Worm (Caenorhabditis elegans) whole organism, young adult: ENCODE measurements around the gene cul-5.

Experiments used
- B0261.1 ChIP-seq: sonication (generic microtip); optimal IDR thresholded peaks from 2 replicates; lab custom pipeline; 2016; ENCODE audit warnings: mild to moderate bottlenecking, missing genetic modification characterization, moderate library complexity, missing compliant biosample characterization
- B0336.3 ChIP-seq: fragments of 200-800 bp; sonication (Bioruptor generic); IDR thresholded peaks from 2 replicates; pipeline ENCODE4 v1.3.6; 2022; ENCODE audit warnings: missing genetic modification characterization, missing compliant biosample characterization
- C06A6.2 ChIP-seq: fragments of 200-800 bp; sonication (Bioruptor generic); conservative IDR thresholded peaks from 2 replicates; pipeline ENCODE4 v1.3.6; 2022; ENCODE audit warnings: missing genetic modification characterization, missing compliant biosample characterization
- C17E4.6 ChIP-seq: fragments of 200-800 bp; sonication (Bioruptor generic); IDR thresholded peaks from 2 replicates; pipeline ENCODE4 v1.3.6; 2022; ENCODE audit warnings: missing genetic modification reagents, missing genetic modification characterization, missing compliant biosample characterization
- D2030.7 ChIP-seq: fragments of 200-800 bp; sonication (Bioruptor generic); IDR thresholded peaks from 2 replicates; pipeline ENCODE4 v1.3.6; 2022; ENCODE audit warnings: missing genetic modification reagents, missing genetic modification characterization, missing compliant biosample characterization
- F33H1.4 ChIP-seq: fragments of 200-800 bp; sonication (Bioruptor generic); IDR thresholded peaks from 2 replicates; pipeline ENCODE4 v1.3.6; 2022; ENCODE audit warnings: missing genetic modification reagents, missing genetic modification characterization, missing compliant biosample characterization
- F37B4.10 ChIP-seq: fragments of 200-800 bp; sonication (Bioruptor generic); IDR thresholded peaks from 2 replicates; pipeline ENCODE4 v1.3.6; 2022; ENCODE audit warnings: missing genetic modification characterization, missing compliant biosample characterization
- F52B5.7 ChIP-seq: sonication (generic microtip); optimal IDR thresholded peaks from 2 replicates; lab custom pipeline; 2016; ENCODE audit warnings: mild to moderate bottlenecking, missing genetic modification characterization, missing compliant biosample characterization
- F57A8.1 ChIP-seq: fragments of 200-800 bp; sonication (Bioruptor generic); optimal IDR thresholded peaks from 2 replicates; lab custom pipeline; 2018; ENCODE audit warnings: mild to moderate bottlenecking, missing genetic modification characterization, moderate library complexity, missing compliant biosample characterization
- K12H6.12 ChIP-seq: fragments of 200-800 bp; sonication (Bioruptor generic); optimal IDR thresholded peaks from 2 replicates; lab custom pipeline; 2018; ENCODE audit warnings: mild to moderate bottlenecking, missing genetic modification characterization, missing compliant biosample characterization
- Y67H2A.10 ChIP-seq: fragments of 200-800 bp; sonication (Bioruptor generic); conservative IDR thresholded peaks from 2 replicates; pipeline ENCODE4 v1.3.6; 2022; ENCODE audit warnings: missing genetic modification reagents, missing genetic modification characterization, missing compliant biosample characterization
- ZK185.1 ChIP-seq: sonication (generic microtip); optimal IDR thresholded peaks from 2 replicates; lab custom pipeline; 2016; ENCODE audit warnings: mild to moderate bottlenecking, missing genetic modification characterization, missing compliant biosample characterization; ENCODE audit not compliant: poor library complexity, severe bottlenecking
- atf-7 ChIP-seq: sonication (generic microtip); optimal IDR thresholded peaks from 2 replicates; lab custom pipeline; 2017; ENCODE audit warnings: mild to moderate bottlenecking, missing genetic modification characterization, missing compliant biosample characterization
- attf-3 ChIP-seq: fragments of 200-800 bp; sonication (Bioruptor generic); conservative IDR thresholded peaks from 2 replicates; pipeline ENCODE4 v1.3.6; 2022; ENCODE audit warnings: missing genetic modification reagents, missing genetic modification characterization, missing compliant biosample characterization
- attf-5 ChIP-seq: fragments of 200-800 bp; sonication (Bioruptor generic); optimal IDR thresholded peaks from 2 replicates; lab custom pipeline; 2018; ENCODE audit warnings: mild to moderate bottlenecking, missing genetic modification characterization, missing compliant biosample characterization
- cebp-1 ChIP-seq, 2 experiments: fragments of 200-800 bp in 1 of 2; sonication (Bioruptor generic) in 1 of 2; sonication (generic microtip) in 1 of 2; IDR thresholded peaks in 1 of 2; optimal IDR thresholded peaks in 1 of 2; 2 replicates each; pipeline versions ENCODE4 v1.3.6 to Lab custom; 2017 to 2022; ENCODE audit warnings: missing compliant biosample characterization in 2 of 2, missing genetic modification characterization in 2 of 2, mild to moderate bottlenecking in 1 of 2, missing genetic modification reagents in 1 of 2, moderate library complexity in 1 of 2
- ceh-100 ChIP-seq: fragments of 200-800 bp; sonication (Bioruptor generic); IDR thresholded peaks from 2 replicates; pipeline ENCODE4 v1.3.6; 2022; ENCODE audit warnings: missing genetic modification reagents, missing genetic modification characterization, missing compliant biosample characterization
- ceh-27 ChIP-seq: fragments of 200-800 bp; sonication (Bioruptor generic); optimal IDR thresholded peaks from 2 replicates; lab custom pipeline; 2018; ENCODE audit warnings: mild to moderate bottlenecking, missing genetic modification characterization, moderate library complexity, missing compliant biosample characterization
- chd-7 ChIP-seq: sonication (generic microtip); optimal IDR thresholded peaks from 2 replicates; lab custom pipeline; 2016; ENCODE audit warnings: mild to moderate bottlenecking, missing genetic modification characterization, moderate library complexity, missing compliant biosample characterization
- die-1 ChIP-seq: sonication (generic microtip); optimal IDR thresholded peaks from 2 replicates; lab custom pipeline; 2016; ENCODE audit warnings: missing genotype, mild to moderate bottlenecking, missing genetic modification characterization, missing compliant biosample characterization
- dox-1 ChIP-seq: fragments of 200-800 bp; sonication (Bioruptor generic); IDR thresholded peaks from 2 replicates; pipeline ENCODE4 v1.3.6; 2022; ENCODE audit warnings: missing genetic modification reagents, missing genetic modification characterization, missing compliant biosample characterization
- egl-18 ChIP-seq: fragments of 200-800 bp; sonication (Bioruptor generic); IDR thresholded peaks from 2 replicates; pipeline ENCODE4 v1.3.6; 2022; ENCODE audit warnings: missing genetic modification reagents, missing genetic modification characterization, missing compliant biosample characterization
- hmg-1.2 ChIP-seq: fragments of 200-800 bp; sonication (Bioruptor generic); IDR thresholded peaks from 2 replicates; pipeline ENCODE4 v1.3.6; 2022; ENCODE audit warnings: missing genetic modification reagents, missing genetic modification characterization, missing compliant biosample characterization
- let-607 ChIP-seq, 2 experiments: fragments of 200-800 bp in 1 of 2; sonication (Bioruptor generic) in 1 of 2; sonication (generic microtip) in 1 of 2; optimal IDR thresholded peaks; 2 replicates each; lab custom pipeline; 2016 to 2018; ENCODE audit warnings: mild to moderate bottlenecking in 2 of 2, missing compliant biosample characterization in 2 of 2, missing genetic modification characterization in 2 of 2, moderate library complexity in 2 of 2, missing genotype in 1 of 2
- lin-35 ChIP-seq, 3 experiments: fragments of 150-350 bp in 2 of 3; sonication (generic microtip) in 1 of 3; optimal IDR thresholded peaks; 2 replicates each; lab custom pipeline; 2014 to 2018; ENCODE audit warnings: missing biosample characterization in 3 of 3, missing genetic modification characterization in 3 of 3, missing genetic modification reagents in 3 of 3
- lin-40 ChIP-seq: sonication (generic microtip); optimal IDR thresholded peaks from 2 replicates; lab custom pipeline; 2016; ENCODE audit warnings: missing genetic modification characterization, mild to moderate bottlenecking, missing compliant biosample characterization, missing genotype, missing genetic modification reagents
- madf-6 ChIP-seq: fragments of 200-800 bp; sonication (Bioruptor generic); IDR thresholded peaks from 2 replicates; pipeline ENCODE4 v1.3.6; 2022; ENCODE audit warnings: missing genetic modification reagents, missing genetic modification characterization, missing compliant biosample characterization
- mcd-1 ChIP-seq: fragments of 200-800 bp; sonication (Bioruptor generic); IDR thresholded peaks from 2 replicates; pipeline ENCODE4 v1.3.6; 2022; ENCODE audit warnings: missing genetic modification reagents, missing genetic modification characterization, missing compliant biosample characterization
- mel-28 ChIP-seq: sonication (generic microtip); optimal IDR thresholded peaks from 2 replicates; lab custom pipeline; 2016; ENCODE audit warnings: borderline replicate concordance, mild to moderate bottlenecking, missing genetic modification characterization, missing compliant biosample characterization
- nfya-2 ChIP-seq: fragments of 200-800 bp; sonication (Bioruptor generic); IDR thresholded peaks from 2 replicates; pipeline ENCODE4 v1.3.6; 2022; ENCODE audit warnings: missing genetic modification reagents, missing genetic modification characterization, missing compliant biosample characterization
- nfyb-1 ChIP-seq: fragments of 200-800 bp; sonication (Bioruptor generic); IDR thresholded peaks from 2 replicates; pipeline ENCODE4 v1.3.6; 2022; ENCODE audit warnings: missing genetic modification reagents, missing genetic modification characterization, missing compliant biosample characterization
- nhr-80 ChIP-seq: sonication (generic microtip); optimal IDR thresholded peaks from 2 replicates; lab custom pipeline; 2016; ENCODE audit warnings: missing genetic modification characterization, missing compliant biosample characterization
- pbrm-1 ChIP-seq: fragments of 200-800 bp; sonication (Bioruptor generic); IDR thresholded peaks from 2 replicates; pipeline ENCODE4 v1.3.6; 2022; ENCODE audit warnings: missing genetic modification reagents, missing genetic modification characterization, missing compliant biosample characterization
- rcor-1 ChIP-seq: fragments of 200-800 bp; sonication (Bioruptor generic); IDR thresholded peaks from 2 replicates; pipeline ENCODE4 v1.3.6; 2022; ENCODE audit warnings: missing genetic modification reagents, missing genetic modification characterization, missing compliant biosample characterization
- sea-2 ChIP-seq: fragments of 200-800 bp; sonication (Bioruptor generic); IDR thresholded peaks from 2 replicates; pipeline ENCODE4 v1.3.6; 2022; ENCODE audit warnings: missing genetic modification characterization, missing compliant biosample characterization
- snpc-1.3 ChIP-seq: sonication (generic microtip); optimal IDR thresholded peaks from 2 replicates; lab custom pipeline; 2017; ENCODE audit warnings: missing genetic modification characterization, mild to moderate bottlenecking, missing compliant biosample characterization, antibody characterized with exemption, moderate library complexity, missing genotype, missing genetic modification reagents; ENCODE audit not compliant: insufficient read depth
- snpc-4 ChIP-seq, 5 experiments: fragments of 150-350 bp in 1 of 5; sonication (generic microtip) in 4 of 5; optimal IDR thresholded peaks; 2 replicates each; lab custom pipeline; 2014 to 2018; ENCODE audit warnings: missing genetic modification characterization in 5 of 5, missing biosample characterization in 3 of 5, antibody characterized with exemption in 2 of 5, mild to moderate bottlenecking in 2 of 5, missing compliant biosample characterization in 2 of 5, missing genotype in 2 of 5, moderate library complexity in 2 of 5, missing genetic modification reagents in 1 of 5
- somi-1 ChIP-seq: fragments of 200-800 bp; sonication (Bioruptor generic); optimal IDR thresholded peaks from 2 replicates; lab custom pipeline; 2018; ENCODE audit warnings: mild to moderate bottlenecking, missing genetic modification characterization, missing compliant biosample characterization
- xnd-1 ChIP-seq: sonication (generic microtip); optimal IDR thresholded peaks from 2 replicates; lab custom pipeline; 2016; ENCODE audit warnings: missing genotype, missing genetic modification reagents, missing genetic modification characterization, missing compliant biosample characterization
- ztf-18 ChIP-seq: sonication (generic microtip); optimal IDR thresholded peaks from 2 replicates; lab custom pipeline; 2016; ENCODE audit warnings: missing genotype, mild to moderate bottlenecking, missing genetic modification characterization, missing compliant biosample characterization

The cul-5 gene

ce11 chrV:10173653-10174052, 5.7 kb upstream of the cul-5 start, which contains the start of gene egl-3:
Gene egl-3 (minus strand): TSS chrV:10173753.
- TF ChIP-seq egl-18 (GFP tag; lab: Robert Waterston, UW): no peak
- no peak for TF ChIP-seq F52B5.7

ce11 chrV:10174632-10175075, 4.7 kb upstream of the cul-5 start:
- TF ChIP-seq snpc-1.3 (tag; lab: Kevin White, UChicago) (no peak), somi-1 (GFP tag; lab: Kevin White, UChicago) (peak; percentile 69), dox-1 (GFP tag; lab: Robert Waterston, UW) (0 out of 2 replicates have a peak, but pooled peaks have one; percentile 51), B0336.3 (0 out of 2 replicates have a peak, but pooled peaks have one; percentile 17), C06A6.2 (GFP tag; lab: Robert Waterston, UW) (0 out of 2 replicates have a peak, but pooled peaks have one; percentile 30), lin-40 (tag; lab: Kevin White, UChicago) (peak; percentile 63), ZK185.1 (tag; lab: Kevin White, UChicago) (peak; percentile 29), F33H1.4 (GFP tag; lab: Robert Waterston, UW) (no peak), F57A8.1 (GFP tag; lab: Kevin White, UChicago) (no peak), C17E4.6 (GFP tag; lab: Robert Waterston, UW) (no peak), chd-7 (tag; lab: Kevin White, UChicago) (peak; percentile 57), nfyb-1 (GFP tag; lab: Robert Waterston, UW) (peak; percentile 85), lin-35 (GFP tag; optimal IDR thresholded peaks at IDR 0.05; lab: Kevin White, UChicago) (peak in 1 of 3 experiments; percentile 41), die-1 (no peak), xnd-1 (tag; lab: Kevin White, UChicago) (no peak), ceh-27 (GFP tag; lab: Kevin White, UChicago) (peak; percentile 58), mel-28 (tag; lab: Kevin White, UChicago) (no peak), snpc-4 (GFP tag; optimal IDR thresholded peaks at IDR 0.05; lab: Kevin White, UChicago) (no peak), snpc-4 (tag; optimal IDR thresholded peaks at IDR 0.05; lab: Kevin White, UChicago) (peak in 1 of 4 experiments; percentile 5), madf-6 (GFP tag; lab: Robert Waterston, UW) (no peak), cebp-1 (GFP tag; IDR thresholded peaks at IDR 0.05; lab: Robert Waterston, UW) (no peak), cebp-1 (tag; optimal IDR thresholded peaks at IDR 0.05; lab: Kevin White, UChicago) (peak; percentile 71), egl-18 (GFP tag; lab: Robert Waterston, UW) (0 out of 2 replicates have a peak, but pooled peaks have one; percentile 24), sea-2 (GFP tag; lab: Robert Waterston, UW) (no peak), rcor-1 (GFP tag; lab: Robert Waterston, UW) (peak; percentile 63; the same call in 1 of the 2 replicates), D2030.7 (GFP tag; lab: Robert Waterston, UW) (no peak), K12H6.12 (tag; lab: Kevin White, UChicago) (peak; percentile 83), atf-7 (tag; lab: Kevin White, UChicago) (peak; percentile 85), mcd-1 (GFP tag; lab: Robert Waterston, UW) (peak; percentile 61), pbrm-1 (GFP tag; lab: Robert Waterston, UW) (peak; percentile 45; the same call in 1 of the 2 replicates), B0261.1 (tag; lab: Kevin White, UChicago) (no peak)

- TF ChIP-seq somi-1 (GFP tag; lab: Kevin White, UChicago) (no peak), F57A8.1 (GFP tag; lab: Kevin White, UChicago) (no peak), mcd-1 (GFP tag; lab: Robert Waterston, UW) (peak; percentile 91), attf-5 (GFP tag; lab: Kevin White, UChicago) (peak; percentile 44), ceh-100 (peak; percentile 91), die-1 (no peak), ztf-18 (tag; lab: Kevin White, UChicago) (peak; percentile 30), F37B4.10 (no peak), attf-3 (0 out of 2 replicates have a peak, but pooled peaks have one; percentile 18), ZK185.1 (tag; lab: Kevin White, UChicago) (peak; percentile 2), ceh-27 (GFP tag; lab: Kevin White, UChicago) (peak; percentile 56), let-607 (tag; optimal IDR thresholded peaks at IDR 0.05; lab: Kevin White, UChicago) (peak in 1 of 2 experiments; percentile 6), nfya-2 (GFP tag; lab: Robert Waterston, UW) (no peak), pbrm-1 (GFP tag; lab: Robert Waterston, UW) (no peak), nhr-80 (tag; lab: Kevin White, UChicago) (peak; percentile 16), hmg-1.2 (GFP tag; lab: Robert Waterston, UW) (peak; percentile 10; the same call in 1 of the 2 replicates), K12H6.12 (tag; lab: Kevin White, UChicago) (peak; percentile 43), mel-28 (tag; lab: Kevin White, UChicago) (no peak), dox-1 (GFP tag; lab: Robert Waterston, UW) (peak; percentile 58; the same call in 1 of the 2 replicates), lin-40 (tag; lab: Kevin White, UChicago) (peak; percentile 31), Y67H2A.10 (no peak)
These were observed 1.2 kb upstream of the cul-5 start for ce11 chrV:10178166-10178565.
